Fruit fly (Drosophila melanogaster): Measurements from ENCODE around the gene tex.

DNA sequence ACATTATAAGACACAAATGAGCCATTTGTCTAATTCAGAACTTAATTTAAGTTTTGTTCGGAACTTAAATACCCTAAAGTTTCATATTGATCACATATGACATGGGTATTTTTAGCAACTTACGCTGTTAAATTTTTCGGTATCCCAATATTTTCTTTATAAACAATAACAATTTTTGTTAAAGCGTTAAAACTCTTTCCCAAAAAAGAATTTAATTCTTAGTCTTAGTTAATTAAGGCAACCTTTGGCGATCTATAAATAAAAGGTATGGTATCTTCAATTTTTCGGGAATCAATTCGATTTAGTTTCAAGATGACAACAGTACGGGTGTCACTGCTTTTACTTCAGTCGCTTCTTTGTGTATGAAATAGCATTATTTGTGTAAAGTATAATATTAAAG lies 17.5 kb downstream of the tex start, which contains the start of gene CG31464:
- TF ChIP-seq Myc (optimal IDR thresholded peaks at IDR 0.05) (no peak), ttk (optimal IDR thresholded peaks at IDR 0.05) (no peak), psq (optimal IDR thresholded peaks at IDR 0.05) (no peak), h (optimal IDR thresholded peaks at IDR 0.05) (no peak), insv (optimal IDR thresholded peaks at IDR 0.05) (no peak)
